In the genomic region with DNA sequence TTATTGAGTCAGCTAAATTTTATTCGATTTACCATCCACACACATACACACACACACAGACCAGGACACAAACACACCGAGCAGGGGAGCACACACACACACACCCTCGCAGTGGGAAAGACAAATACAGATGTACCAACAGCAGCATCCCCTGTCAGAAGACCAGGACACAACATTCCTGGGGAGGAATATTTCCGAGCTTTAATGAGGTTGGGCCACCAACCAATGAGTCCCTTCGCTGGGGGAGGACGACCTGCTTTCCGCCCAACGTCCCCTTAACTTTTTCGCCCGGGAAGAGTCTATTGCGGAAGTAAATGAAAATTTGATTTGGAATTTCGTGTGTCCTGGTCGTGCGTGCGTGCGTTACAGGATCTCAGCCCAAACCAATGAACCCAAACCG, we compare ENCODE assay signal across 1 fruit fly cellular context.
TF ChIP-seq lines count a peak whose summit lies in the region.

No protein-coding gene starts in this region.

TF ChIP-seq in whole organism, embryonic, 481 proteins besides CTCF, POLR2A, EP300 and RAD21 (continued from another document):
- TF ChIP-seq Nf-YB (GFP tag; optimal IDR thresholded peaks at IDR 0.05; lab: Kevin White, UChicago) (peak; percentile 65), gsb-n (tag; optimal IDR thresholded peaks at IDR 0.05; lab: Kevin White, UChicago) (no peak), nerfin-1 (tag; optimal IDR thresholded peaks at IDR 0.05; lab: Kevin White, UChicago) (peak; percentile 86), dmrt99B (tag; optimal IDR thresholded peaks at IDR 0.05; lab: Kevin White, UChicago) (no peak), Chrac-16 (GFP tag; optimal IDR thresholded peaks at IDR 0.05; lab: Kevin White, UChicago) (no peak), cg (GFP tag; optimal IDR thresholded peaks at IDR 0.05; lab: Kevin White, UChicago) (peak; percentile 51), CG30020 (tag; optimal IDR thresholded peaks at IDR 0.05; lab: Kevin White, UChicago) (no peak), Oaz (GFP tag; IDR thresholded peaks at IDR 0.05; lab: Robert Waterston, UW) (no peak), vfl (GFP tag; optimal IDR thresholded peaks at IDR 0.05; lab: Kevin White, UChicago) (no peak), twi (tag; optimal IDR thresholded peaks at IDR 0.05; lab: Kevin White, UChicago) (no peak), sima (GFP tag; optimal IDR thresholded peaks at IDR 0.05; lab: Kevin White, UChicago) (no peak), Lhr (GFP tag; optimal IDR thresholded peaks at IDR 0.05; lab: Kevin White, UChicago) (no peak), prd (optimal IDR thresholded peaks at IDR 0.05; lab: Kevin White, UChicago) (no peak), prd (GFP tag; IDR thresholded peaks at IDR 0.05; lab: Robert Waterston, UW) (no peak), seq (GFP tag; IDR thresholded peaks at IDR 0.05; lab: Robert Waterston, UW) (no peak), stc (GFP tag; IDR thresholded peaks at IDR 0.05; lab: Robert Waterston, UW) (no peak), Gug (GFP tag; IDR thresholded peaks at IDR 0.05; lab: Robert Waterston, UW) (no peak), caup (GFP tag; optimal IDR thresholded peaks at IDR 0.05; lab: Kevin White, UChicago; ENCODE audit: severe bottlenecking) (no peak), Hey (tag; optimal IDR thresholded peaks at IDR 0.05; lab: Kevin White, UChicago) (peak; percentile 76), lov (optimal IDR thresholded peaks at IDR 0.05; lab: Kevin White, UChicago) (no peak), lov (GFP tag; IDR thresholded peaks at IDR 0.05; lab: Robert Waterston, UW) (0 out of 3 replicates have a peak, but pooled peaks have one; percentile 18), usp (GFP tag; optimal IDR thresholded peaks at IDR 0.05; lab: Kevin White, UChicago) (no peak), CG1024 (GFP tag; IDR thresholded peaks at IDR 0.05; lab: Robert Waterston, UW) (no peak), crp (GFP tag; optimal IDR thresholded peaks at IDR 0.05; lab: Kevin White, UChicago) (no peak), croc (GFP tag; conservative IDR thresholded peaks at IDR 0.05; lab: Robert Waterston, UW) (no peak), fu2 (GFP tag; optimal IDR thresholded peaks at IDR 0.05; lab: Kevin White, UChicago) (no peak), CG12942 (GFP tag; optimal IDR thresholded peaks at IDR 0.05; lab: Kevin White, UChicago) (no peak), Deaf1 (tag; optimal IDR thresholded peaks at IDR 0.05; lab: Kevin White, UChicago) (peak; percentile 29), CG9797 (GFP tag; optimal IDR thresholded peaks at IDR 0.05; lab: Kevin White, UChicago) (no peak), slou (GFP tag; optimal IDR thresholded peaks at IDR 0.05; lab: Kevin White, UChicago) (no peak), CG14441 (GFP tag; IDR thresholded peaks at IDR 0.05; lab: Robert Waterston, UW) (no peak), Gsc (GFP tag; IDR thresholded peaks at IDR 0.05; lab: Robert Waterston, UW) (no peak), grn (GFP tag; optimal IDR thresholded peaks at IDR 0.05; lab: Kevin White, UChicago) (no peak), tio (GFP tag; optimal IDR thresholded peaks at IDR 0.05; lab: Kevin White, UChicago) (no peak), amos (GFP tag; IDR thresholded peaks at IDR 0.05; lab: Robert Waterston, UW; ENCODE audit: partially characterized antibody) (no peak), CG6813 (GFP tag; optimal IDR thresholded peaks at IDR 0.05; lab: Kevin White, UChicago) (no peak), CG9437 (GFP tag; optimal IDR thresholded peaks at IDR 0.05; lab: Kevin White, UChicago) (no peak), p53 (GFP tag; optimal IDR thresholded peaks at IDR 0.05; lab: Kevin White, UChicago) (no peak), abd-A (tag; optimal IDR thresholded peaks at IDR 0.05; lab: Kevin White, UChicago) (peak; percentile 70), Ptx1 (GFP tag; IDR thresholded peaks at IDR 0.05; lab: Robert Waterston, UW) (no peak), CG10147 (GFP tag; optimal IDR thresholded peaks at IDR 0.05; lab: Kevin White, UChicago) (no peak), CG16813 (GFP tag; IDR thresholded peaks at IDR 0.05; lab: Robert Waterston, UW; ENCODE audit: partially characterized antibody) (no peak), ken (GFP tag; IDR thresholded peaks at IDR 0.05; lab: Robert Waterston, UW) (no peak), CG6272 (GFP tag; IDR thresholded peaks at IDR 0.05; lab: Robert Waterston, UW) (no peak), jumu (GFP tag; optimal IDR thresholded peaks at IDR 0.05; lab: Kevin White, UChicago) (no peak), Atf6 (GFP tag; IDR thresholded peaks at IDR 0.05; lab: Robert Waterston, UW) (no peak), Nf-YC (tag; optimal IDR thresholded peaks at IDR 0.05; lab: Kevin White, UChicago) (peak; percentile 74), lola (GFP tag; optimal IDR thresholded peaks at IDR 0.05; lab: Kevin White, UChicago) (no peak), bbx (GFP tag; IDR thresholded peaks at IDR 0.05; lab: Robert Waterston, UW; ENCODE audit: partially characterized antibody) (no peak), Meics (GFP tag; optimal IDR thresholded peaks at IDR 0.05; lab: Kevin White, UChicago) (no peak), CG32532 (GFP tag; IDR thresholded peaks at IDR 0.05; lab: Robert Waterston, UW) (peak; percentile 16; the same call in 1 of the 2 replicates), unpg (GFP tag; optimal IDR thresholded peaks at IDR 0.05; lab: Kevin White, UChicago) (no peak), bsh (GFP tag; optimal IDR thresholded peaks at IDR 0.05; lab: Kevin White, UChicago) (no peak), Neu2 (GFP tag; optimal IDR thresholded peaks at IDR 0.05; lab: Kevin White, UChicago; ENCODE audit: borderline replicate concordance) (no peak), rib (GFP tag; IDR thresholded peaks at IDR 0.05; lab: Robert Waterston, UW) (no peak), CG12391 (tag; optimal IDR thresholded peaks at IDR 0.05; lab: Kevin White, UChicago) (no peak), CG6254 (GFP tag; optimal IDR thresholded peaks at IDR 0.05; lab: Kevin White, UChicago) (no peak), bcd (GFP tag; optimal IDR thresholded peaks at IDR 0.05; lab: Kevin White, UChicago) (no peak), chm (GFP tag; IDR thresholded peaks at IDR 0.05; lab: Robert Waterston, UW) (no peak)
